Worm (Caenorhabditis elegans): ENCODE results near the gene F20G2.5.

The F20G2.5 gene

DNA sequence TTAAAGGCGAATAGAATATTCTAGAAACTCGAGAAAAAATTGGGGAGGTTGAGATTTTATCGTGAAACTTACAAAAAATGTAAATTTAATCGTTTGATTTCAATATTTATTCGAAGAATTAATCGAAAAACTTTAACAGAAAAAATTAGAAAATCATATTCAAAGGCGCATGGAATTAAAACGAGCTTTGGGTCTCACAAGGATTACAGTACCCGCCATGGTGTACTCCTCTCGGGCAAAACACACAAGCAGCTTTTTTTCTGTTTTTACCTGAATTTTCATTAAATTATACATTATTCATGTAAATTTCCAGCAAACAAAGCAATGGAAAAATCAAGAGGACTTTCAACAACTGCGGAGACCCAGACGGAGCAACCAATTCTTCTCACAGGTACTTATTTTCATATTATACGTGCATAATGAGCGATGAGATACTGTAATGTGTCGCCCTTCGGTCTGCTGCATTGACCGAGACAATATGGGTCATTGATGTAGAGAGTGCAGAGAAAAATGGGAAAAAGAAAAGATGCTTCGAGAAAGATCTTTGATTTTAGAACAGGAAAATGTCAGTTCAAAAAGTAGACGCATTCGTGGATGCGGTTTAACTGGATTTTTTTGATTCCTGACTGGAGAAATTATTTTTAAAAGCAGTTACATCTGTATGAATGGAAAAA is 16.1 kb downstream of the F20G2.5 start, which contains the start of the genes F53C11.4 and F53C11.5 (continued):
- TF ChIP-seq nhr-77 (tag; optimal IDR thresholded peaks at IDR 0.05) (no peak), lin-38 (GFP tag; IDR thresholded peaks at IDR 0.05) (0 out of 2 replicates have a peak, but pooled peaks have one; percentile 31), lin-29 (GFP tag; IDR thresholded peaks at IDR 0.05) (no peak), ZK546.5 (tag; optimal IDR thresholded peaks at IDR 0.05) (no peak), gei-8 (GFP tag; optimal IDR thresholded peaks at IDR 0.05) (no peak), unc-39 (tag; optimal IDR thresholded peaks at IDR 0.05) (no peak), daf-16 (GFP tag; optimal IDR thresholded peaks at IDR 0.05) (no peak), daf-16 (tag; optimal IDR thresholded peaks at IDR 0.05) (peak; percentile 85), mxl-2 (GFP tag; conservative IDR thresholded peaks at IDR 0.05) (no peak), attf-4 (tag; optimal IDR thresholded peaks at IDR 0.05) (no peak), zip-11 (GFP tag; IDR thresholded peaks at IDR 0.05) (no peak), tra-1 (GFP tag; IDR thresholded peaks at IDR 0.05) (0 out of 2 replicates have a peak, but pooled peaks have one; percentile 24), T20F7.1 (GFP tag; optimal IDR thresholded peaks at IDR 0.05) (peak; percentile 19), duxl-1 (tag; optimal IDR thresholded peaks at IDR 0.05; ENCODE audit: poor library complexity) (no peak), nhr-48 (tag; optimal IDR thresholded peaks at IDR 0.05) (peak; percentile 67), lir-3 (tag; optimal IDR thresholded peaks at IDR 0.05) (no peak), ceh-32 (tag; optimal IDR thresholded peaks at IDR 0.05; ENCODE audit: poor library complexity) (no peak), fkh-10 (GFP tag; optimal IDR thresholded peaks at IDR 0.05) (no peak), nhr-25 (tag; optimal IDR thresholded peaks at IDR 0.05; ENCODE audit: borderline replicate concordance, insufficient read depth) (no peak), jun-1 (tag; optimal IDR thresholded peaks at IDR 0.05) (no peak), hlh-11 (tag; optimal IDR thresholded peaks at IDR 0.05) (peak; percentile 77), nhr-28 (tag; optimal IDR thresholded peaks at IDR 0.05) (peak; percentile 74), snpc-4 (tag; optimal IDR thresholded peaks at IDR 0.05) (no peak), ama-1 (optimal IDR thresholded peaks at IDR 0.05) (peak; percentile 51), nhr-6 (tag; optimal IDR thresholded peaks at IDR 0.05) (peak; percentile 78), nhr-111 (GFP tag; optimal IDR thresholded peaks at IDR 0.05) (no peak), dpl-1 (GFP tag; optimal IDR thresholded peaks at IDR 0.05) (no peak), zfp-2 (tag; optimal IDR thresholded peaks at IDR 0.05) (no peak), lin-39 (tag; optimal IDR thresholded peaks at IDR 0.05) (no peak), dmd-8 (GFP tag; IDR thresholded peaks at IDR 0.05) (no peak), mep-1 (tag; optimal IDR thresholded peaks at IDR 0.05) (peak; percentile 11), mdl-1 (tag; optimal IDR thresholded peaks at IDR 0.05) (no peak), daf-19 (GFP tag; conservative IDR thresholded peaks at IDR 0.05) (no peak), lin-13 (GFP tag; optimal IDR thresholded peaks at IDR 0.05) (no peak), lin-1 (GFP tag; IDR thresholded peaks at IDR 0.05) (no peak), snpc-1.2 (GFP tag; IDR thresholded peaks at IDR 0.05) (no peak), daf-8 (GFP tag; IDR thresholded peaks at IDR 0.05) (no peak), nhr-237 (tag; optimal IDR thresholded peaks at IDR 0.05) (no peak), ztf-7 (tag; optimal IDR thresholded peaks at IDR 0.05) (no peak), nhr-11 (tag; optimal IDR thresholded peaks at IDR 0.05) (no peak), madf-9 (GFP tag; conservative IDR thresholded peaks at IDR 0.05) (no peak), Y105C5A.15 (GFP tag; IDR thresholded peaks at IDR 0.05) (no peak), ZK337.2 (GFP tag; IDR thresholded peaks at IDR 0.05) (no peak), php-3 (GFP tag; IDR thresholded peaks at IDR 0.05) (no peak), rbr-2 (tag; optimal IDR thresholded peaks at IDR 0.05) (peak; percentile 9), sdz-12 (GFP tag; optimal IDR thresholded peaks at IDR 0.05) (no peak), lin-15B (tag; optimal IDR thresholded peaks at IDR 0.05) (no peak), dmd-6 (GFP tag; IDR thresholded peaks at IDR 0.05) (peak; percentile 69), ceh-62 (tag; optimal IDR thresholded peaks at IDR 0.05) (no peak), cey-2 (tag; optimal IDR thresholded peaks at IDR 0.05; ENCODE audit: borderline replicate concordance, insufficient read depth) (no peak), Y5F2A.4 (GFP tag; optimal IDR thresholded peaks at IDR 0.05) (no peak), pqm-1 (tag; optimal IDR thresholded peaks at IDR 0.05) (no peak)

All from whole organism, L4 larva.